Worm (Caenorhabditis elegans) whole organism, L1 larva: Measurements from ENCODE around the gene Y26E6A.2.

Experiments used
- C04F5.9 ChIP-seq: sonication (generic microtip); optimal IDR thresholded peaks from 2 replicates; lab custom pipeline; 2016; ENCODE audit warnings: missing genetic modification characterization, missing compliant biosample characterization
- blmp-1 ChIP-seq: fragments of 150-350 bp; optimal IDR thresholded peaks from 2 replicates; lab custom pipeline; 2014; ENCODE audit warnings: missing biosample characterization, missing genetic modification characterization
- ceh-8 ChIP-seq: fragments of 200-800 bp; sonication (Bioruptor generic); optimal IDR thresholded peaks from 2 replicates; lab custom pipeline; 2018; ENCODE audit warnings: mild to moderate bottlenecking, missing genetic modification characterization, moderate library complexity, missing compliant biosample characterization
- ceh-90 ChIP-seq: sonication (generic microtip); optimal IDR thresholded peaks from 2 replicates; lab custom pipeline; 2016; ENCODE audit warnings: missing genetic modification characterization, missing compliant biosample characterization
- ces-1 ChIP-seq: fragments of 150-350 bp; optimal IDR thresholded peaks from 2 replicates; lab custom pipeline; 2014; ENCODE audit warnings: missing biosample characterization, missing genetic modification reagents, missing genetic modification characterization
- dpl-1 ChIP-seq, 3 experiments: fragments of 150-350 bp in 2 of 3; sonication (generic microtip) in 1 of 3; optimal IDR thresholded peaks; 2 replicates each; lab custom pipeline; 2014 to 2017; ENCODE audit warnings: missing biosample characterization in 3 of 3, missing genetic modification characterization in 3 of 3, missing genetic modification reagents in 3 of 3
- dsc-1 ChIP-seq: sonication (generic microtip); optimal IDR thresholded peaks from 2 replicates; lab custom pipeline; 2016; ENCODE audit warnings: mild to moderate bottlenecking, missing genetic modification characterization, missing compliant biosample characterization
- efl-1 ChIP-seq, 4 experiments: fragments of 150-350 bp; optimal IDR thresholded peaks in 3 of 4; peaks in 1 of 4; 1 replicate in 1 of 4; 2 replicates in 3 of 4; lab custom pipeline; 2014; ENCODE audit warnings: missing biosample characterization in 2 of 4, missing genetic modification characterization in 2 of 4, missing genetic modification reagents in 2 of 4
- egl-13 ChIP-seq: sonication (generic microtip); optimal IDR thresholded peaks from 2 replicates; lab custom pipeline; 2016; ENCODE audit warnings: missing genotype, missing genetic modification reagents, missing genetic modification characterization, missing compliant biosample characterization
- elt-2 ChIP-seq: sonication (generic microtip); optimal IDR thresholded peaks from 2 replicates; lab custom pipeline; 2016; ENCODE audit warnings: missing genetic modification characterization, mild to moderate bottlenecking, inconsistent platforms, missing compliant biosample characterization, missing genetic modification reagents
- elt-3 ChIP-seq, 6 experiments: fragments of 150-350 bp in 1 of 6; sonication (generic microtip); optimal IDR thresholded peaks; 2 replicates each; lab custom pipeline; 2017 to 2018; ENCODE audit warnings: missing biosample characterization in 6 of 6, missing genetic modification characterization in 6 of 6, inconsistent platforms in 1 of 6
- ets-5 ChIP-seq: fragments of 200-800 bp; sonication (Bioruptor generic); IDR thresholded peaks from 2 replicates; pipeline ENCODE4 v1.3.6; 2022; ENCODE audit warnings: missing genetic modification characterization, missing compliant biosample characterization
- hlh-17 ChIP-seq: fragments of 200-800 bp; sonication (Bioruptor generic); optimal IDR thresholded peaks from 2 replicates; lab custom pipeline; 2018; ENCODE audit warnings: missing genetic modification characterization, mild to moderate bottlenecking, missing compliant biosample characterization, moderate library complexity, borderline replicate concordance
- hpl-2 ChIP-seq: fragments of 150-350 bp; optimal IDR thresholded peaks from 2 replicates; lab custom pipeline; 2014; ENCODE audit warnings: missing biosample characterization, missing genetic modification reagents, missing genetic modification characterization
- irx-1 ChIP-seq: sonication (generic microtip); optimal IDR thresholded peaks from 2 replicates; lab custom pipeline; 2016; ENCODE audit warnings: missing genetic modification characterization, missing compliant biosample characterization
- lin-13 ChIP-seq: fragments of 150-350 bp; optimal IDR thresholded peaks from 2 replicates; lab custom pipeline; 2014; ENCODE audit warnings: missing biosample characterization, missing genetic modification reagents, missing genetic modification characterization
- lin-14 ChIP-seq: fragments of 200-800 bp; sonication (Bioruptor generic); optimal IDR thresholded peaks from 2 replicates; lab custom pipeline; 2018; ENCODE audit warnings: mild to moderate bottlenecking, missing genetic modification characterization, moderate library complexity, missing compliant biosample characterization
- lin-15B ChIP-seq: fragments of 150-350 bp; sonication (generic microtip); optimal IDR thresholded peaks from 3 replicates; lab custom pipeline; 2014; ENCODE audit warnings: missing biosample characterization, missing genetic modification characterization
- lin-35 ChIP-seq, 2 experiments: fragments of 150-350 bp; optimal IDR thresholded peaks; 2 replicates each; lab custom pipeline; 2014; ENCODE audit warnings: missing biosample characterization in 2 of 2, missing genetic modification characterization in 2 of 2, missing genetic modification reagents in 2 of 2
- lsy-2 ChIP-seq, 2 experiments: fragments of 150-350 bp; optimal IDR thresholded peaks; 2 replicates each; lab custom pipeline; 2014; ENCODE audit warnings: missing biosample characterization in 2 of 2, missing genetic modification characterization in 2 of 2
- mab-9 ChIP-seq: fragments of 200-800 bp; sonication (Bioruptor generic); IDR thresholded peaks from 2 replicates; pipeline ENCODE4 v1.3.6; 2022; ENCODE audit warnings: missing genetic modification reagents, missing genetic modification characterization, missing compliant biosample characterization
- mef-2 ChIP-seq: fragments of 150-350 bp; optimal IDR thresholded peaks from 2 replicates; lab custom pipeline; 2014; ENCODE audit warnings: missing biosample characterization, missing genetic modification characterization
- mep-1 ChIP-seq: fragments of 150-350 bp; optimal IDR thresholded peaks from 2 replicates; lab custom pipeline; 2014; ENCODE audit warnings: missing biosample characterization, missing genetic modification characterization
- nhr-12 ChIP-seq: sonication (generic microtip); optimal IDR thresholded peaks from 2 replicates; lab custom pipeline; 2017; ENCODE audit warnings: missing biosample characterization, missing genetic modification characterization
- nhr-19 ChIP-seq: fragments of 200-800 bp; sonication (Bioruptor generic); conservative IDR thresholded peaks from 2 replicates; pipeline ENCODE4 v1.3.6; 2022; ENCODE audit warnings: missing genetic modification characterization, missing compliant biosample characterization
- nhr-20 ChIP-seq: sonication (generic microtip); optimal IDR thresholded peaks from 2 replicates; lab custom pipeline; 2016; ENCODE audit warnings: mild to moderate bottlenecking, missing genetic modification characterization, missing compliant biosample characterization
- nhr-47 ChIP-seq: sonication (generic microtip); optimal IDR thresholded peaks from 2 replicates; lab custom pipeline; 2016; ENCODE audit warnings: mild to moderate bottlenecking, missing genetic modification characterization, moderate library complexity, missing compliant biosample characterization
- nhr-71 ChIP-seq: sonication (generic microtip); optimal IDR thresholded peaks from 2 replicates; lab custom pipeline; 2016; ENCODE audit warnings: mild to moderate bottlenecking, missing genetic modification characterization, moderate library complexity, missing compliant biosample characterization
- nhr-77 ChIP-seq: fragments of 150-350 bp; optimal IDR thresholded peaks from 2 replicates; lab custom pipeline; 2014; ENCODE audit warnings: missing biosample characterization, missing genetic modification characterization
- nhr-84 ChIP-seq: sonication (generic microtip); optimal IDR thresholded peaks from 2 replicates; lab custom pipeline; 2017; ENCODE audit warnings: missing biosample characterization, missing genetic modification characterization
- nhr-85 ChIP-seq: sonication (generic microtip); peaks from one replicate; lab custom pipeline; 2016; ENCODE audit warnings: missing genetic modification characterization, inconsistent platforms, missing compliant biosample characterization
- nhr-90 ChIP-seq: sonication (generic microtip); optimal IDR thresholded peaks from 2 replicates; lab custom pipeline; 2016; ENCODE audit warnings: mild to moderate bottlenecking, missing genetic modification characterization, missing compliant biosample characterization; ENCODE audit not compliant: poor library complexity
- pqm-1 ChIP-seq: sonication (generic microtip); optimal IDR thresholded peaks from 3 replicates; lab custom pipeline; 2017; ENCODE audit warnings: missing biosample characterization, missing genetic modification characterization
- skn-1 ChIP-seq: fragments of 150-350 bp; optimal IDR thresholded peaks from 2 replicates; lab custom pipeline; 2014; ENCODE audit warnings: missing biosample characterization, missing genetic modification characterization
- snu-23 ChIP-seq: sonication (generic microtip); optimal IDR thresholded peaks from 2 replicates; lab custom pipeline; 2016; ENCODE audit warnings: missing genetic modification characterization, missing compliant biosample characterization
- sox-4 ChIP-seq: sonication (generic microtip); optimal IDR thresholded peaks from 2 replicates; lab custom pipeline; 2016; ENCODE audit warnings: missing genetic modification characterization, missing compliant biosample characterization
- tbx-2 ChIP-seq: sonication (generic microtip); optimal IDR thresholded peaks from 2 replicates; lab custom pipeline; 2016; ENCODE audit warnings: missing genetic modification characterization, missing compliant biosample characterization
- unc-130 ChIP-seq: fragments of 150-350 bp; optimal IDR thresholded peaks from 2 replicates; lab custom pipeline; 2017; ENCODE audit warnings: missing biosample characterization, missing genetic modification characterization, inconsistent platforms
- unc-30 ChIP-seq: sonication (generic microtip); optimal IDR thresholded peaks from 2 replicates; lab custom pipeline; 2017; ENCODE audit warnings: missing biosample characterization, missing genetic modification characterization
- unc-62 ChIP-seq: fragments of 150-350 bp; optimal IDR thresholded peaks from 2 replicates; lab custom pipeline; 2014; ENCODE audit warnings: missing biosample characterization, missing genetic modification reagents, missing genetic modification characterization
- unc-86 ChIP-seq: sonication (generic microtip); optimal IDR thresholded peaks from 2 replicates; lab custom pipeline; 2016; ENCODE audit warnings: missing genetic modification characterization, missing compliant biosample characterization
- vab-15 ChIP-seq: sonication (generic microtip); optimal IDR thresholded peaks from 2 replicates; lab custom pipeline; 2017; ENCODE audit warnings: missing genotype, mild to moderate bottlenecking, missing genetic modification characterization, missing compliant biosample characterization
- zag-1 ChIP-seq: fragments of 150-350 bp; optimal IDR thresholded peaks from 2 replicates; lab custom pipeline; 2014; ENCODE audit warnings: missing biosample characterization, missing genetic modification characterization

Gene Y26E6A.2

ce11 chrX:13937910-13938309 is 23.7 kb upstream of the Y26E6A.2 start (continued):
- TF ChIP-seq nhr-47, result no peak
- TF ChIP-seq lin-35 (GFP tag; optimal IDR thresholded peaks at IDR 0.05; lab: Kevin White, UChicago), result no peak
- no peak for TF ChIP-seq unc-62 (GFP tag; lab: Kevin White, UChicago)
- no peak for TF ChIP-seq nhr-77 (tag; lab: Kevin White, UChicago)
- no peak for TF ChIP-seq egl-13 (tag; lab: Kevin White, UChicago)
- no peak for TF ChIP-seq vab-15 (tag; lab: Kevin White, UChicago)
- no peak for TF ChIP-seq lin-14 (GFP tag; lab: Kevin White, UChicago)
- TF ChIP-seq nhr-84 (tag; lab: Kevin White, UChicago), result no peak
- TF ChIP-seq elt-3 (tag; optimal IDR thresholded peaks at IDR 0.05; lab: Kevin White, UChicago), result peak; percentile 71 to 98 (median 92)
- TF ChIP-seq dpl-1 (GFP tag; optimal IDR thresholded peaks at IDR 0.05; lab: Kevin White, UChicago), result no peak
- TF ChIP-seq ceh-8 (GFP tag; lab: Kevin White, UChicago), result no peak
- TF ChIP-seq ceh-90 (tag; lab: Kevin White, UChicago), result no peak
- TF ChIP-seq mef-2 (tag; lab: Kevin White, UChicago), result no peak
- no peak for TF ChIP-seq sox-4 (tag; lab: Kevin White, UChicago)
- TF ChIP-seq hpl-2 (GFP tag; lab: Kevin White, UChicago), result no peak
- no peak for TF ChIP-seq ces-1 (GFP tag; lab: Kevin White, UChicago)
- TF ChIP-seq skn-1, result no peak
- no peak for TF ChIP-seq lin-15B (tag; lab: Kevin White, UChicago)
- no peak for TF ChIP-seq lin-13
- TF ChIP-seq dsc-1 (tag; lab: Kevin White, UChicago), result no peak
- TF ChIP-seq lsy-2 (tag; optimal IDR thresholded peaks at IDR 0.05; lab: Kevin White, UChicago), result peak in 1 of 2 experiments; percentile 56
- TF ChIP-seq nhr-12, result no peak
- no peak for TF ChIP-seq ets-5
- TF ChIP-seq mab-9, result no peak

DNA sequence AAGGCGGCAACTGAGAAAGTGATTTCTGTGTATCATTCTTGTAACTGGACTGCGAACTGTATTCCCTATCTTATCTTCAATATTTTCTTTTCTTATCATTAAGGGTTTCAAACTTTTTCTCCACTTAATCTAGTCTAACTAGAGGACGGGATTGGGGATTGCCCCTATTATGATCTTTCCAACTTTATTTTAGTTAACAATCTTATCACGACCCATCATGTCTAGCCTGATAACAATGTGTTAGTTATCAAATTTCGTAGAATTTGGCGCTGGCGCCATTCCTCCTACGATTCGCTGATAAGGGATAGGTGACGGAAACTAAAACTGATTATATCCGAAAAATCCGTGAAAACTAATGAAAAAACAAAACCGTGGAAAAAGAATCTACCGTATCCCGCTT is 23.2 kb upstream of the Y26E6A.2 start:
- TF ChIP-seq unc-86 (tag; lab: Kevin White, UChicago) (no peak), hlh-17 (GFP tag; lab: Kevin White, UChicago) (no peak), unc-130 (peak; percentile 26), efl-1 (optimal IDR thresholded peaks at IDR 0.05; lab: Kevin White, UChicago) (no peak), efl-1 (GFP tag; optimal IDR thresholded peaks at IDR 0.05 in 1 of 2; lab: Kevin White, UChicago) (peak in 1 of 2 experiments; percentile 12), elt-3 (tag; optimal IDR thresholded peaks at IDR 0.05; lab: Kevin White, UChicago) (peak; percentile 97 to 100 (median 99)), lin-14 (GFP tag; lab: Kevin White, UChicago) (peak; percentile 28), vab-15 (tag; lab: Kevin White, UChicago) (no peak), pqm-1 (tag; lab: Kevin White, UChicago) (peak; percentile 97), irx-1 (no peak), elt-2 (tag; lab: Kevin White, UChicago) (peak; percentile 96), zag-1 (tag; lab: Kevin White, UChicago) (no peak)

ce11 chrX:13936719-13937118 is 22.5 kb upstream of the Y26E6A.2 start:
- TF ChIP-seq dsc-1 (tag; lab: Kevin White, UChicago) (no peak), C04F5.9 (tag; lab: Kevin White, UChicago) (no peak), elt-3 (tag; optimal IDR thresholded peaks at IDR 0.05; lab: Kevin White, UChicago) (peak; percentile 68 to 98 (median 82)), nhr-90 (peak; percentile 39), unc-30 (tag; lab: Kevin White, UChicago) (no peak), nhr-71 (tag; lab: Kevin White, UChicago) (peak; percentile 41), egl-13 (tag; lab: Kevin White, UChicago) (no peak), mep-1 (tag; lab: Kevin White, UChicago) (no peak), nhr-19 (GFP tag; lab: Robert Waterston, UW) (0 out of 2 replicates have a peak, but pooled peaks have one; percentile 7), lin-35 (GFP tag; optimal IDR thresholded peaks at IDR 0.05; lab: Kevin White, UChicago) (peak in 1 of 2 experiments; percentile 30), nhr-85 (tag; lab: Kevin White, UChicago) (peak; percentile 88), nhr-20 (tag; lab: Kevin White, UChicago) (peak; percentile 67), snu-23 (GFP tag; lab: Kevin White, UChicago) (peak; percentile 42), tbx-2 (tag; lab: Kevin White, UChicago) (peak; percentile 36), zag-1 (tag; lab: Kevin White, UChicago) (no peak), efl-1 (optimal IDR thresholded peaks at IDR 0.05; lab: Kevin White, UChicago) (no peak), efl-1 (GFP tag; optimal IDR thresholded peaks at IDR 0.05 in 1 of 2; lab: Kevin White, UChicago) (peak in 1 of 2 experiments; percentile 59), mef-2 (tag; lab: Kevin White, UChicago) (no peak), lin-14 (GFP tag; lab: Kevin White, UChicago) (peak; percentile 35), blmp-1 (tag; lab: Kevin White, UChicago) (peak; percentile 56)
